Worm (Caenorhabditis elegans) whole organism, young adult: ENCODE results near the gene T19D12.1.

Experiments used
- B0035.1 ChIP-seq: sonication (generic microtip); optimal IDR thresholded peaks from 2 replicates; lab custom pipeline; 2016; ENCODE audit warnings: missing genetic modification characterization, mild to moderate bottlenecking, missing compliant biosample characterization, missing genotype, missing genetic modification reagents
- F49E8.2 ChIP-seq: sonication (generic microtip); optimal IDR thresholded peaks from 3 replicates; lab custom pipeline; 2017; ENCODE audit warnings: missing genetic modification characterization, mild to moderate bottlenecking, missing compliant biosample characterization, antibody characterized with exemption, moderate library complexity; ENCODE audit not compliant: insufficient read depth
- K12H6.12 ChIP-seq: fragments of 200-800 bp; sonication (Bioruptor generic); optimal IDR thresholded peaks from 2 replicates; lab custom pipeline; 2018; ENCODE audit warnings: mild to moderate bottlenecking, missing genetic modification characterization, missing compliant biosample characterization
- T26A5.8 ChIP-seq: sonication (generic microtip); optimal IDR thresholded peaks from 2 replicates; lab custom pipeline; 2016; ENCODE audit warnings: missing genetic modification characterization, missing compliant biosample characterization
- Y95B8A.8 ChIP-seq: fragments of 200-800 bp; sonication (Bioruptor generic); IDR thresholded peaks from 2 replicates; pipeline ENCODE4 v1.3.6; 2022; ENCODE audit warnings: missing genetic modification reagents, missing genetic modification characterization, missing compliant biosample characterization
- ama-1 ChIP-seq, 3 experiments: fragments of 150-350 bp in 1 of 3; sonication (generic microtip) in 2 of 3; optimal IDR thresholded peaks; 2 replicates each; lab custom pipeline; 2014 to 2018; ENCODE audit warnings: missing biosample characterization in 2 of 3, missing genetic modification characterization in 2 of 3, missing genetic modification reagents in 2 of 3
- atf-7 ChIP-seq: sonication (generic microtip); optimal IDR thresholded peaks from 2 replicates; lab custom pipeline; 2017; ENCODE audit warnings: mild to moderate bottlenecking, missing genetic modification characterization, missing compliant biosample characterization
- bed-1 ChIP-seq: fragments of 200-800 bp; sonication (Bioruptor generic); IDR thresholded peaks from 2 replicates; pipeline ENCODE4 v1.3.6; 2022; ENCODE audit warnings: missing genetic modification reagents, missing genetic modification characterization, missing compliant biosample characterization
- bed-2 ChIP-seq: fragments of 200-800 bp; sonication (Bioruptor generic); IDR thresholded peaks from 2 replicates; pipeline ENCODE4 v1.3.6; 2022; ENCODE audit warnings: missing genetic modification reagents, missing genetic modification characterization, missing compliant biosample characterization
- cebp-1 ChIP-seq, 2 experiments: fragments of 200-800 bp in 1 of 2; sonication (Bioruptor generic) in 1 of 2; sonication (generic microtip) in 1 of 2; IDR thresholded peaks in 1 of 2; optimal IDR thresholded peaks in 1 of 2; 2 replicates each; pipeline versions ENCODE4 v1.3.6 to Lab custom; 2017 to 2022; ENCODE audit warnings: missing compliant biosample characterization in 2 of 2, missing genetic modification characterization in 2 of 2, mild to moderate bottlenecking in 1 of 2, missing genetic modification reagents in 1 of 2, moderate library complexity in 1 of 2
- ceh-40 ChIP-seq: fragments of 200-800 bp; sonication (Bioruptor generic); IDR thresholded peaks from 2 replicates; pipeline ENCODE4 v1.3.6; 2022; ENCODE audit warnings: missing genetic modification characterization, missing compliant biosample characterization
- egl-18 ChIP-seq: fragments of 200-800 bp; sonication (Bioruptor generic); IDR thresholded peaks from 2 replicates; pipeline ENCODE4 v1.3.6; 2022; ENCODE audit warnings: missing genetic modification reagents, missing genetic modification characterization, missing compliant biosample characterization
- ekl-4 ChIP-seq: fragments of 200-800 bp; sonication (Bioruptor generic); IDR thresholded peaks from 2 replicates; pipeline ENCODE4 v1.3.6; 2022; ENCODE audit warnings: missing genetic modification reagents, missing genetic modification characterization, missing compliant biosample characterization
- gei-17 ChIP-seq: fragments of 200-800 bp; sonication (Bioruptor generic); optimal IDR thresholded peaks from 2 replicates; lab custom pipeline; 2018; ENCODE audit warnings: mild to moderate bottlenecking, missing genetic modification characterization, missing compliant biosample characterization
- lin-40 ChIP-seq: sonication (generic microtip); optimal IDR thresholded peaks from 2 replicates; lab custom pipeline; 2016; ENCODE audit warnings: missing genetic modification characterization, mild to moderate bottlenecking, missing compliant biosample characterization, missing genotype, missing genetic modification reagents
- madf-10 ChIP-seq: sonication (generic microtip); optimal IDR thresholded peaks from 2 replicates; lab custom pipeline; 2016; ENCODE audit warnings: mild to moderate bottlenecking, missing genetic modification characterization, missing compliant biosample characterization
- madf-3 ChIP-seq: fragments of 200-800 bp; sonication (Bioruptor generic); IDR thresholded peaks from 2 replicates; pipeline ENCODE4 v1.3.6; 2022; ENCODE audit warnings: missing genetic modification reagents, missing genetic modification characterization, missing compliant biosample characterization
- madf-6 ChIP-seq: fragments of 200-800 bp; sonication (Bioruptor generic); IDR thresholded peaks from 2 replicates; pipeline ENCODE4 v1.3.6; 2022; ENCODE audit warnings: missing genetic modification reagents, missing genetic modification characterization, missing compliant biosample characterization
- nfyb-1 ChIP-seq: fragments of 200-800 bp; sonication (Bioruptor generic); IDR thresholded peaks from 2 replicates; pipeline ENCODE4 v1.3.6; 2022; ENCODE audit warnings: missing genetic modification reagents, missing genetic modification characterization, missing compliant biosample characterization
- nhr-179 ChIP-seq: sonication (generic microtip); optimal IDR thresholded peaks from 2 replicates; lab custom pipeline; 2016; ENCODE audit warnings: mild to moderate bottlenecking, missing genetic modification characterization, missing compliant biosample characterization
- nhr-80 ChIP-seq: sonication (generic microtip); optimal IDR thresholded peaks from 2 replicates; lab custom pipeline; 2016; ENCODE audit warnings: missing genetic modification characterization, missing compliant biosample characterization
- pbrm-1 ChIP-seq: fragments of 200-800 bp; sonication (Bioruptor generic); IDR thresholded peaks from 2 replicates; pipeline ENCODE4 v1.3.6; 2022; ENCODE audit warnings: missing genetic modification reagents, missing genetic modification characterization, missing compliant biosample characterization
- rcor-1 ChIP-seq: fragments of 200-800 bp; sonication (Bioruptor generic); IDR thresholded peaks from 2 replicates; pipeline ENCODE4 v1.3.6; 2022; ENCODE audit warnings: missing genetic modification reagents, missing genetic modification characterization, missing compliant biosample characterization
- rec-8 ChIP-seq, 2 experiments: sonication (generic microtip); optimal IDR thresholded peaks; 2 replicates each; lab custom pipeline; 2016; ENCODE audit warnings: mild to moderate bottlenecking in 2 of 2, missing genetic modification characterization in 2 of 2, missing genetic modification reagents in 2 of 2, missing genotype in 2 of 2, missing biosample characterization in 1 of 2, missing compliant biosample characterization in 1 of 2, moderate library complexity in 1 of 2
- rpc-1 ChIP-seq, 2 experiments: fragments of 150-350 bp in 1 of 2; sonication (generic microtip) in 1 of 2; optimal IDR thresholded peaks; 2 replicates each; lab custom pipeline; 2014 to 2018; ENCODE audit warnings: missing biosample characterization in 1 of 2, missing genetic modification characterization in 1 of 2, missing genetic modification reagents in 1 of 2, missing genotype in 1 of 2
- sdz-38 ChIP-seq: sonication (generic microtip); optimal IDR thresholded peaks from 2 replicates; lab custom pipeline; 2016; ENCODE audit warnings: missing genotype, missing genetic modification characterization, missing compliant biosample characterization
- somi-1 ChIP-seq: fragments of 200-800 bp; sonication (Bioruptor generic); optimal IDR thresholded peaks from 2 replicates; lab custom pipeline; 2018; ENCODE audit warnings: mild to moderate bottlenecking, missing genetic modification characterization, missing compliant biosample characterization
- tlf-1 ChIP-seq: fragments of 200-800 bp; sonication (Bioruptor generic); optimal IDR thresholded peaks from 2 replicates; lab custom pipeline; 2018; ENCODE audit warnings: mild to moderate bottlenecking, missing genetic modification characterization, missing compliant biosample characterization
- unc-62 ChIP-seq: fragments of 150-350 bp; optimal IDR thresholded peaks from 2 replicates; lab custom pipeline; 2014; ENCODE audit warnings: missing biosample characterization, missing genetic modification reagents, missing genetic modification characterization
- ztf-28 ChIP-seq: fragments of 200-800 bp; sonication (Bioruptor generic); IDR thresholded peaks from 2 replicates; pipeline ENCODE4 v1.3.6; 2022; ENCODE audit warnings: missing genetic modification reagents, missing genetic modification characterization, missing compliant biosample characterization

T19D12.1 gene

ce11 chrII:6651719-6652118, 15.0 kb upstream of the T19D12.1 start, which contains the start of gene sra-26 (continued):
- TF ChIP-seq cebp-1 (GFP tag; IDR thresholded peaks at IDR 0.05; lab: Robert Waterston, UW) (no peak), cebp-1 (tag; optimal IDR thresholded peaks at IDR 0.05; lab: Kevin White, UChicago) (no peak), sdz-38 (tag; lab: Kevin White, UChicago) (no peak), nhr-179 (tag; lab: Kevin White, UChicago) (no peak), lin-40 (tag; lab: Kevin White, UChicago) (no peak)

ce11 chrII:6654284-6654683, 12.4 kb upstream of the T19D12.1 start, which contains the start of gene T19D12.9:
Gene T19D12.9 (minus strand): TSS chrII:6654384.
- TF ChIP-seq ama-1 (optimal IDR thresholded peaks at IDR 0.05; lab: Kevin White, UChicago), result no peak
- TF ChIP-seq ama-1 (GFP tag; optimal IDR thresholded peaks at IDR 0.05; lab: Kevin White, UChicago), result no peak
- no peak for TF ChIP-seq unc-62 (GFP tag; lab: Kevin White, UChicago)
- no peak for TF ChIP-seq madf-3 (GFP tag; lab: Robert Waterston, UW)
- TF ChIP-seq somi-1 (GFP tag; lab: Kevin White, UChicago), result no peak
- TF ChIP-seq bed-2, result no peak
- TF ChIP-seq bed-1 (GFP tag; lab: Robert Waterston, UW), result no peak
- TF ChIP-seq rpc-1 (optimal IDR thresholded peaks at IDR 0.05; lab: Kevin White, UChicago), result no peak
- TF ChIP-seq rpc-1 (tag; optimal IDR thresholded peaks at IDR 0.05; lab: Kevin White, UChicago), result no peak
- no peak for TF ChIP-seq Y95B8A.8 (GFP tag; lab: Robert Waterston, UW)
- TF ChIP-seq ztf-28 (GFP tag; lab: Robert Waterston, UW), result no peak
- TF ChIP-seq lin-40 (tag; lab: Kevin White, UChicago), result no peak
- TF ChIP-seq K12H6.12, result no peak
- TF ChIP-seq F49E8.2, result no peak
- no peak for TF ChIP-seq tlf-1
- TF ChIP-seq T26A5.8, result no peak
- no peak for TF ChIP-seq ekl-4 (GFP tag; lab: Robert Waterston, UW)
- no peak for TF ChIP-seq rec-8 (tag; optimal IDR thresholded peaks at IDR 0.05; lab: Kevin White, UChicago)
- no peak for TF ChIP-seq ceh-40 (GFP tag; lab: Robert Waterston, UW)
- no peak for TF ChIP-seq B0035.1 (tag; lab: Kevin White, UChicago)

ce11 chrII:6658766-6659165, 7.9 kb upstream of the T19D12.1 start, which contains the start of gene T19D12.10:
Gene T19D12.10 (minus strand): TSS chrII:6658866.
- TF ChIP-seq nfyb-1 (no peak), gei-17 (GFP tag; lab: Kevin White, UChicago) (no peak), bed-2 (no peak), atf-7 (tag; lab: Kevin White, UChicago) (no peak), madf-10 (tag; lab: Kevin White, UChicago) (no peak)

ce11 chrII:6661211-6661610, 5.5 kb upstream of the T19D12.1 start, which contains the start of gene T19D12.2:
Gene T19D12.2 (plus strand): TSS chrII:6661335.
- TF ChIP-seq ekl-4 (GFP tag; lab: Robert Waterston, UW) (no peak), egl-18 (GFP tag; lab: Robert Waterston, UW) (no peak), nhr-80 (tag; lab: Kevin White, UChicago) (peak; percentile 53), rcor-1 (no peak), pbrm-1 (no peak), bed-2 (no peak)

- TF ChIP-seq madf-6 (no peak), nhr-80 (tag; lab: Kevin White, UChicago) (peak; percentile 41)
Observed at ce11 chrII:6663799-6664198, 2.9 kb upstream of the T19D12.1 start.
